Fruit fly (Drosophila melanogaster): Measurements from ENCODE around the gene CG13760.

The CG13760 gene

dm6 chrX:2619651-2620050 is 34.2 kb upstream of the CG13760 start, which contains the start of the genes Tsp3A and Seipin (continued):
- TF ChIP-seq unc-4 (GFP tag; IDR thresholded peaks at IDR 0.05; ENCODE audit: partially characterized antibody) (peak; percentile 57), tgo (GFP tag; IDR thresholded peaks at IDR 0.05) (peak; percentile 85), Hr3 (GFP tag; optimal IDR thresholded peaks at IDR 0.05) (peak; percentile 27), CG4424 (GFP tag; optimal IDR thresholded peaks at IDR 0.05) (peak; percentile 81), CG7963 (GFP tag; IDR thresholded peaks at IDR 0.05; ENCODE audit: partially characterized antibody) (peak; percentile 43; the same call in 2 of the 3 replicates), dan (GFP tag; IDR thresholded peaks at IDR 0.05) (peak; percentile 38; the same call in 1 of the 2 replicates), Mad (GFP tag; optimal IDR thresholded peaks at IDR 0.05) (peak; percentile 78), klu (GFP tag; IDR thresholded peaks at IDR 0.05) (peak; percentile 67; the same call in 1 of the 2 replicates), rib (GFP tag; IDR thresholded peaks at IDR 0.05) (peak; percentile 86), ara (GFP tag; IDR thresholded peaks at IDR 0.05) (peak; percentile 76), dm (GFP tag; optimal IDR thresholded peaks at IDR 0.05) (peak; percentile 73), lmd (GFP tag; IDR thresholded peaks at IDR 0.05) (peak; percentile 90), CG4617 (GFP tag; optimal IDR thresholded peaks at IDR 0.05; ENCODE audit: borderline replicate concordance) (peak; percentile 73), Rx (GFP tag; IDR thresholded peaks at IDR 0.05) (peak; percentile 88), exex (tag; optimal IDR thresholded peaks at IDR 0.05) (peak; percentile 95), BtbVII (GFP tag; optimal IDR thresholded peaks at IDR 0.05) (peak; percentile 89), CG3726 (GFP tag; IDR thresholded peaks at IDR 0.05) (peak; percentile 74; the same call in 2 of the 3 replicates), CG12219 (GFP tag; optimal IDR thresholded peaks at IDR 0.05) (peak; percentile 83), CG18262 (tag; optimal IDR thresholded peaks at IDR 0.05) (peak; percentile 78), ci (GFP tag; IDR thresholded peaks at IDR 0.05) (peak; percentile 92), Dip3 (GFP tag; optimal IDR thresholded peaks at IDR 0.05) (peak; percentile 87), CG9876 (GFP tag; optimal IDR thresholded peaks at IDR 0.05) (peak; percentile 68), wek (GFP tag; optimal IDR thresholded peaks at IDR 0.05) (peak; percentile 64), zen2 (GFP tag; IDR thresholded peaks at IDR 0.05; ENCODE audit: partially characterized antibody) (peak; percentile 16; the same call in 1 of the 3 replicates), amos (GFP tag; IDR thresholded peaks at IDR 0.05; ENCODE audit: partially characterized antibody) (peak; percentile 29; the same call in 1 of the 2 replicates), sd (tag; optimal IDR thresholded peaks at IDR 0.05) (no peak), ind (GFP tag; optimal IDR thresholded peaks at IDR 0.05) (peak; percentile 86), az2 (GFP tag; optimal IDR thresholded peaks at IDR 0.05) (peak; percentile 69), CG8924 (tag; optimal IDR thresholded peaks at IDR 0.05) (peak; percentile 81), CG9797 (GFP tag; optimal IDR thresholded peaks at IDR 0.05) (peak; percentile 10), CG9932 (GFP tag; IDR thresholded peaks at IDR 0.05) (peak; percentile 81), pho (GFP tag; optimal IDR thresholded peaks at IDR 0.05) (peak; percentile 84), mam (GFP tag; optimal IDR thresholded peaks at IDR 0.05) (peak; percentile 84), CG10565 (GFP tag; optimal IDR thresholded peaks at IDR 0.05) (no peak), Xrp1 (GFP tag; IDR thresholded peaks at IDR 0.05) (peak; percentile 89), HLHmδ (GFP tag; optimal IDR thresholded peaks at IDR 0.05) (no peak), Nf-YB (GFP tag; optimal IDR thresholded peaks at IDR 0.05) (peak; percentile 45), CG10147 (GFP tag; optimal IDR thresholded peaks at IDR 0.05) (peak; percentile 86), run (tag; optimal IDR thresholded peaks at IDR 0.05) (peak; percentile 47), bbx (GFP tag; IDR thresholded peaks at IDR 0.05; ENCODE audit: partially characterized antibody) (peak; percentile 70), ac (GFP tag; optimal IDR thresholded peaks at IDR 0.05) (no peak), CG13123 (GFP tag; optimal IDR thresholded peaks at IDR 0.05) (peak; percentile 33), ewg (GFP tag; optimal IDR thresholded peaks at IDR 0.05) (peak; percentile 58), Oaz (GFP tag; IDR thresholded peaks at IDR 0.05) (peak; percentile 76), pan (optimal IDR thresholded peaks at IDR 0.05) (no peak), pan (GFP tag; optimal IDR thresholded peaks at IDR 0.05 in 1 of 2, IDR thresholded peaks at IDR 0.05 in 1 of 2) (peak in 1 of 2 experiments; percentile 92), CG10431 (GFP tag; optimal IDR thresholded peaks at IDR 0.05) (peak; percentile 5), ranshi (GFP tag; IDR thresholded peaks at IDR 0.05) (peak; percentile 87), Deaf1 (tag; optimal IDR thresholded peaks at IDR 0.05) (peak; percentile 70), br (optimal IDR thresholded peaks at IDR 0.05) (no peak), nerfin-1 (tag; optimal IDR thresholded peaks at IDR 0.05) (peak; percentile 67)

All from whole organism, embryonic.